Fruit fly (Drosophila melanogaster): ENCODE results near the gene CG7903.

DNA sequence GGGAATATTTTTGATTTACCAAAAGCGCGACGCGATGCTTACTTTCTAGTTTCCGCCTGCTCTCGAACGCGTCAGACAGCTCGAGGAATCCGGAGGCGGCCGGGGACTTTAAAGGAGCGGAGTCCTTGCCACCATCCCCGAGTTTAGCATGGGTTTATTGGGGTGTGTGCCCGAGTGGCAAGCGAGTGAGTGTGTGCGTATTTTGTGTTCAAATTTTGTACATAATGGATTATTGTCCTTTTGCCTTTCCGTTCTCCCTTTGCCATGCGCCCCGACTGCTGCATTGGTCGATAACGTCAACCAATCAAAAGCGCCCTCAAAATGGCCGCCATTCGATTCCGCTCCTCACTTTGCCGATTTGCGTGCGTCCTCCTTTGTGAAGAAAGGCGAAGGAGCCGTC is 35.0 kb upstream of the CG7903 start:
- no peak for TF ChIP-seq CG9705 (GFP tag; optimal IDR thresholded peaks at IDR 0.05)
- no peak for TF ChIP-seq h (GFP tag; optimal IDR thresholded peaks at IDR 0.05)
- no peak for TF ChIP-seq OdsH (GFP tag; optimal IDR thresholded peaks at IDR 0.05)
- TF ChIP-seq usp (GFP tag; optimal IDR thresholded peaks at IDR 0.05), result no peak
- TF ChIP-seq N (GFP tag; optimal IDR thresholded peaks at IDR 0.05), result no peak
- TF ChIP-seq Abd-B (GFP tag; optimal IDR thresholded peaks at IDR 0.05), result no peak
- TF ChIP-seq psq (GFP tag; optimal IDR thresholded peaks at IDR 0.05), result no peak
